Worm (Caenorhabditis elegans): ENCODE data around the gene F16G10.14.

F16G10.14 gene

DNA sequence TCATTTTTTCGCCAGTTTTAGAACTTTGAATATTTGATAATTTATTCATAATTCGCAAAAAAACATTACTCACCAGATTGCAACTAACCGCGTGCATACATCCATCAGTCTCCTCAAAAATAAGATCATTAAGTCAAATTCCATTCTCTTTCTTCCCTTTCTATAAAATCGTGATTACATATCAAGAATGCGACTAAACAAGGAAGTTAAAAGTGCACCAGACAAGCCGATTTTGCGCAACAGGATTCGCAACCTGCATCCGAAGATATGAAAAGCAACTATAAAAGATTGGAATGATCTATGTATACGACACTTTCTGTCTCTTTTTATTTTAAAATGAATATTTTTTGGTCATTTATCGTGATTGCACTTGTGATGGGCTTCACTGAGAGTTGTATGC lies 29.8 kb downstream of the F16G10.14 start, which contains the start of gene hpo-25:
Gene hpo-25 (plus strand): TSS at position 301 of the 400 bp plus-strand sequence.
- TF ChIP-seq snpc-4 (tag; optimal IDR thresholded peaks at IDR 0.05), result no peak
- TF ChIP-seq ceh-39 (tag; optimal IDR thresholded peaks at IDR 0.05), result no peak
- no peak for TF ChIP-seq elt-3 (tag; optimal IDR thresholded peaks at IDR 0.05)
- TF ChIP-seq nhr-2 (tag; optimal IDR thresholded peaks at IDR 0.05), result no peak
- no peak for TF ChIP-seq flh-1 (GFP tag; optimal IDR thresholded peaks at IDR 0.05)
- no peak for TF ChIP-seq zip-8 (tag; optimal IDR thresholded peaks at IDR 0.05)
- no peak for TF ChIP-seq blmp-1 (tag; optimal IDR thresholded peaks at IDR 0.05)
- TF ChIP-seq sptf-1 (tag; optimal IDR thresholded peaks at IDR 0.05), result no peak
- TF ChIP-seq ztf-11 (tag; optimal IDR thresholded peaks at IDR 0.05), result no peak
- no peak for TF ChIP-seq nhr-237 (tag; optimal IDR thresholded peaks at IDR 0.05)
- no peak for TF ChIP-seq tbx-8 (GFP tag; optimal IDR thresholded peaks at IDR 0.05)

DNA sequence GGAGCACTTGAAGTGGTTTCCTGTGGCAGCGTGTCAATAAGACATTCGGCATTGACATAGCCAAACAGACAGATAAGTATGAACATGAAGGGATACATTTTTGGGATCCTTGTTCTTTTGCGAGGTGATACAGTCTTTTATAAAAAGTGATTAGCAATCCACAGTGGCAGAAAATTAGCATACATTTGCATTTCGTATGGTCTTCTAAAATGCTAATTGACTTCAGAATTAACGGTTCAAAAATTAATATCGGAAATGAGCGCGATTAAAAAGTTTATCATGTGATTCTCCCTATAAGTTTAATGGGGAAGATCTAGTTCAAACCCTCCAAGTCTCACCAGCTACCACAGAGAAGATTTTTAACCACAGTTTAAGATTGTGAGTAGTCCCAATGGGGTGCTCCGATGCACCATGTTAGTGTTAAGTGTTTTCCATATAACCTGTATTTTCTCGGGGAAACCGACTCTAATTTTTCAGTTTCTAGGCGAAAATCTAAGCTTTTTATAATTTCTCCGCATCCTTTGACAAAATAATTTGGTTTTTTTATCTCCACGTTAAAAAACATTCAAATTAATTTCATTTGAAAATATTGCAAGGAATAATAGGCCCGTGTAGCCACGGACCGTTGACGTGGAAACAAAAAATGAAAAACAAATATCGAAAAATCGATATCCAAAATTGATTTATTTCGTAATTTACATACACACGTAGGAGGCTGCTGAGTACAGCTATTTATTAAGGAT lies 32.0 kb downstream of the F16G10.14 start, which contains the start of the genes F43C11.12 and F16G10.5:
Gene F43C11.12 (minus strand): TSS at position 101 of the 743 bp plus-strand sequence.
Gene F16G10.5 (plus strand): TSS at position 693 of the 743 bp plus-strand sequence.
- TF ChIP-seq mep-1 (tag; optimal IDR thresholded peaks at IDR 0.05), result no peak
- no peak for TF ChIP-seq sptf-1 (tag; optimal IDR thresholded peaks at IDR 0.05)
- no peak for TF ChIP-seq drap-1 (GFP tag; optimal IDR thresholded peaks at IDR 0.05)
- no peak for TF ChIP-seq mab-5 (tag; optimal IDR thresholded peaks at IDR 0.05)

DNA sequence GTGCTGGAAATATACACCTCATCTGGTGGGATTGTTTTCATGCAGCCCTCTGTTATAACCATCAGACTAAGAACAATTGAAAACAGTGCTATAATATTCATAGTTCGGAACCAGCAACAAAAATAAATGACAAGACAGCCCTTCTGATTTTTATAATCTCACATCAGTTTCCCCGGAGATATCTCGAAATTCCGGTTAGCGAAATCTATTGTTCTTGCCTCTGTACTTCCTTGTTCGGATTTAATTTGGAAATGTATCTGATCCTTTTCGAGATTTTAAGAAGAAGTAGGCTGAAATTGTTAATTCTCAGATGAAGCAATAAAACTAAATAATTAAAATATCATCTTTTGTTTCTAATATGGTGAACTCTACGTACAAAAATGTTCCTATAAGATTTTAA lies 35.1 kb downstream of the F16G10.14 start, which contains the start of gene F43C11.11:
Gene F43C11.11 (minus strand): TSS at position 101 of the 400 bp plus-strand sequence.
- TF ChIP-seq zip-8 (tag; optimal IDR thresholded peaks at IDR 0.05) (no peak), flh-1 (GFP tag; optimal IDR thresholded peaks at IDR 0.05) (no peak), bed-3 (GFP tag; optimal IDR thresholded peaks at IDR 0.05) (no peak), unc-120 (tag; optimal IDR thresholded peaks at IDR 0.05; ENCODE audit: poor library complexity, severe bottlenecking) (no peak), nhr-28 (tag; optimal IDR thresholded peaks at IDR 0.05) (no peak), tbx-8 (GFP tag; optimal IDR thresholded peaks at IDR 0.05) (no peak), cnd-1 (tag; optimal IDR thresholded peaks at IDR 0.05) (no peak), sem-2 (GFP tag; optimal IDR thresholded peaks at IDR 0.05) (no peak), ceh-43 (GFP tag; optimal IDR thresholded peaks at IDR 0.05) (no peak), nhr-76 (tag; optimal IDR thresholded peaks at IDR 0.05) (no peak), mep-1 (tag; optimal IDR thresholded peaks at IDR 0.05) (no peak), nhr-2 (tag; optimal IDR thresholded peaks at IDR 0.05) (no peak), lin-13 (tag; optimal IDR thresholded peaks at IDR 0.05) (no peak), ces-1 (GFP tag; optimal IDR thresholded peaks at IDR 0.05) (no peak), lin-32 (GFP tag; optimal IDR thresholded peaks at IDR 0.05) (no peak), unc-39 (tag; optimal IDR thresholded peaks at IDR 0.05) (no peak), ceh-39 (tag; optimal IDR thresholded peaks at IDR 0.05) (no peak), snpc-4 (tag; optimal IDR thresholded peaks at IDR 0.05) (no peak), nhr-12 (tag; optimal IDR thresholded peaks at IDR 0.05) (no peak), elt-3 (tag; optimal IDR thresholded peaks at IDR 0.05) (no peak)

DNA sequence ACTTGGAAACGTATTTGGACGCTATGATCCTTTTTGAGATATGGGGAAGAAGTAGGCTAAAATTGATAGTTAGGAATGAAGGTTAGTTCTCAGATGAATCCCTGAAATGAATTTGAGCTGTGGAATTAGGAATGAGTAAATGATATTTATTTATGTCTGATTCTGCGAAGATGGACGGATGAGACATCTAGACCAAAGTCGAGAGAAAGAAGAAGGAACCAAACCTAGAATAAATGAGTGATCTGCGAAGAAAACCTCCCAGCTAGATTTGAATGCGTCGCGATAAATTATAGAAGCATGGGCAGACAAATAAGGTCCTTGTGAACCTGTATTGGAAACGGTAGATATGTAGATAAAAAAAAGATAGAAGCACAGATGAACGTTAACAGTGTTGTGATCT lies 38.8 kb downstream of the F16G10.14 start, which contains the start of gene F43C11.16:
Gene F43C11.16 (minus strand): TSS at position 101 of the 400 bp plus-strand sequence.
- TF ChIP-seq elt-1 (tag; optimal IDR thresholded peaks at IDR 0.05; ENCODE audit: borderline replicate concordance, insufficient read depth) (no peak), pha-4 (tag; optimal IDR thresholded peaks at IDR 0.05) (no peak), M03D4.4 (tag; optimal IDR thresholded peaks at IDR 0.05) (no peak), nhr-28 (tag; optimal IDR thresholded peaks at IDR 0.05) (no peak)

DNA sequence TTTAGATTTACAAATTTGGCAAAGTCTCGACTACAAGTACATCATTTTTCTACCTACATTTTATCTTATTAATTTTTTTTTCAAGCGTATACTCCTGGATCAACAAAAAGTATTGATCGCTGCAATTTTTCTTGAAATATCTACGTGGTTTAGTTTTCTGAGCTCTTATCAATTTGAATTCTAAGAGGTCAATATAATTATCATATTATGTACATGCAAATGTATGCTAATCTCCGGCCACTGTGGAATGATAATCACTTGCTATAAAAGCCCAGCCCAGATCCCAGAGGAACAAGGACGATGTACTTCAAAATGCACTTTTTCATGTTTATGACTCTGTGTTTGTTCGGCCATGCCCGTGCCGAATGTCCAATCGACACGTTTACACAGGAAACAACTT lies 42.0 kb downstream of the F16G10.14 start, which contains the start of gene F43C11.1:
Gene F43C11.1 (plus strand): TSS at position 301 of the 400 bp plus-strand sequence.
- TF ChIP-seq elt-1 (tag; optimal IDR thresholded peaks at IDR 0.05; ENCODE audit: borderline replicate concordance, insufficient read depth) (no peak), unc-62 (GFP tag; optimal IDR thresholded peaks at IDR 0.05) (no peak), ceh-83 (GFP tag; optimal IDR thresholded peaks at IDR 0.05) (no peak)
